Fruit fly (Drosophila melanogaster) whole organism, pupa: Measurements from ENCODE around the gene Pif1A.
A peak's percentile ranks its signal among the peaks of the same experiment; 100 is the strongest.

Experiments used
- CG10348 ChIP-seq: fragments of 200-800 bp; sonication (Bioruptor generic); IDR thresholded peaks from 2 replicates; pipeline ENCODE4 v1.3.6; 2022; ENCODE audit warnings: missing biosample characterization, missing genetic modification characterization
- CG12605 ChIP-seq: fragments of 200-800 bp; sonication (Bioruptor generic); IDR thresholded peaks from 2 replicates; pipeline ENCODE4 v1.3.6; 2022; ENCODE audit warnings: missing biosample characterization, missing genetic modification characterization
- CG13204 ChIP-seq: fragments of 200-800 bp; sonication (Bioruptor generic); optimal IDR thresholded peaks from 2 replicates; lab custom pipeline; 2018; ENCODE audit warnings: missing biosample characterization, mild to moderate bottlenecking, missing genetic modification characterization, moderate library complexity
- CG14655 ChIP-seq: fragments of 200-800 bp; sonication (Bioruptor generic); optimal IDR thresholded peaks from 3 replicates; lab custom pipeline; 2017; ENCODE audit warnings: mild to moderate bottlenecking, missing biosample characterization, missing genetic modification reagents, missing genetic modification characterization
- CG15710 ChIP-seq: fragments of 200-800 bp; sonication (Bioruptor generic); optimal IDR thresholded peaks from 2 replicates; lab custom pipeline; 2018; ENCODE audit warnings: missing biosample characterization, mild to moderate bottlenecking, missing genetic modification characterization, moderate library complexity
- CG17806 ChIP-seq: fragments of 200-800 bp; sonication (Bioruptor generic); optimal IDR thresholded peaks from 2 replicates; lab custom pipeline; 2018; ENCODE audit warnings: missing biosample characterization, mild to moderate bottlenecking, missing genetic modification characterization, moderate library complexity
- CG32121 ChIP-seq: fragments of 200-800 bp; sonication (Bioruptor generic); IDR thresholded peaks from 2 replicates; pipeline ENCODE4 v1.3.6; 2022; ENCODE audit warnings: missing biosample characterization, missing genetic modification characterization
- CG34367 ChIP-seq: fragments of 200-800 bp; sonication (Bioruptor generic); optimal IDR thresholded peaks from 2 replicates; lab custom pipeline; 2018; ENCODE audit warnings: missing biosample characterization, mild to moderate bottlenecking, missing genetic modification characterization
- CG4496 ChIP-seq: fragments of 200-800 bp; sonication (Bioruptor generic); IDR thresholded peaks from 3 replicates; pipeline ENCODE4 v1.3.6; 2022; ENCODE audit warnings: missing biosample characterization, missing genetic modification characterization
- CG8159 ChIP-seq: fragments of 200-800 bp; sonication (Bioruptor generic); optimal IDR thresholded peaks from 3 replicates; lab custom pipeline; 2018; ENCODE audit warnings: missing biosample characterization, mild to moderate bottlenecking, missing genetic modification characterization, moderate library complexity
- CG8301 ChIP-seq: fragments of 200-800 bp; sonication (Bioruptor generic); optimal IDR thresholded peaks from 2 replicates; lab custom pipeline; 2018; ENCODE audit warnings: missing biosample characterization, mild to moderate bottlenecking, missing genetic modification characterization
- CG9948 ChIP-seq: fragments of 200-800 bp; sonication (Bioruptor generic); optimal IDR thresholded peaks from 2 replicates; lab custom pipeline; 2018; ENCODE audit warnings: missing biosample characterization, mild to moderate bottlenecking, missing genetic modification characterization, moderate library complexity
- D1 ChIP-seq: fragments of 200-800 bp; sonication (Bioruptor generic); optimal IDR thresholded peaks from 2 replicates; lab custom pipeline; 2018; ENCODE audit warnings: missing biosample characterization, mild to moderate bottlenecking, missing genetic modification characterization, moderate library complexity
- EcR ChIP-seq: fragments of 200-800 bp; sonication (Bioruptor generic); optimal IDR thresholded peaks from 3 replicates; lab custom pipeline; 2019; ENCODE audit warnings: missing biosample characterization, missing genetic modification characterization, mild to moderate bottlenecking, moderate library complexity, missing genetic modification reagents
- Ets98B ChIP-seq: fragments of 200-800 bp; sonication (Bioruptor generic); IDR thresholded peaks from 2 replicates; pipeline ENCODE4 v1.3.6; 2022; ENCODE audit warnings: missing biosample characterization, missing genetic modification characterization
- Pif1A ChIP-seq: fragments of 200-800 bp; sonication (Bioruptor generic); optimal IDR thresholded peaks from 3 replicates; lab custom pipeline; 2016; ENCODE audit warnings: missing biosample characterization, missing genetic modification characterization
- Pif1B ChIP-seq: fragments of 200-800 bp; sonication (Bioruptor generic); optimal IDR thresholded peaks from 3 replicates; lab custom pipeline; 2016; ENCODE audit warnings: missing biosample characterization, missing genetic modification characterization
- Snoo ChIP-seq: fragments of 200-800 bp; sonication (Bioruptor generic); optimal IDR thresholded peaks from 3 replicates; lab custom pipeline; 2017; ENCODE audit warnings: missing biosample characterization, mild to moderate bottlenecking, missing genetic modification characterization, inconsistent platforms
- fd96Ca ChIP-seq: fragments of 200-800 bp; sonication (Bioruptor generic); IDR thresholded peaks from 3 replicates; pipeline ENCODE4 v1.3.6; 2022; ENCODE audit warnings: missing biosample characterization, missing genetic modification characterization
- gl ChIP-seq: fragments of 200-800 bp; sonication (Bioruptor generic); optimal IDR thresholded peaks from 2 replicates; lab custom pipeline; 2018; ENCODE audit warnings: missing biosample characterization, mild to moderate bottlenecking, missing genetic modification characterization
- rn ChIP-seq: fragments of 200-800 bp; sonication (Bioruptor generic); IDR thresholded peaks from 2 replicates; pipeline ENCODE4 v1.3.6; 2022; ENCODE audit warnings: missing biosample characterization, missing genetic modification characterization

Pif1A gene

DNA sequence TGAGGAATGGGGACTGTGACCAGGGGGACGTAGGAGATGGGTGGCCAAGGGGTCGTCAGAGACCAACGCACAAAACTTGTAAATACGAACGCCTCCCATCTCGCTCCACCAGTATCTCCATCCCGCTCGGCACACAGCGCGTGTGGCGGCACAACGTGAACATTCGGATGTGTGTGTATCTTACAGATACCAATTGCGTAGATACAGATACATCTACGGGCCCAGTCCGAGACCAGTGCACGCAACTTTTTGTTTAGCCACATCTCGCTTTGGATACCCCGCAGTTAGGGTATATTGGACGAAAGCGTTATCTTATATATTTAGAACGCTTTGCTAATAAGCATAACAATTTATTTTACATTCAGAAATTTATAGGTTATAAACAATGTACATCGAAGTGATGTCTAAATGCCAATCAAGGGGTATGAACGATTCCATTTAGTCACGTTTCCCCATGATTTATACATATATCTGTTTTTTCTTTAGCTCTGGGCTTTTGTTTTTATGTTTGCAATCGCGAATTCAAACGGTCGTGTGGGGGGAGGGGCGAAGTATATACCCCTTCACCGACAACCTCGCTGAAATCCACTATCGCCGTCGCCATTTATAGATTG is 10.5 kb upstream of the Pif1A start:
- TF ChIP-seq D1 (peak; percentile 98), rn (GFP tag; lab: Robert Waterston, UW) (peak; percentile 98), CG9948 (tag; lab: Kevin White, UChicago) (peak; percentile 99), CG12605 (GFP tag; lab: Robert Waterston, UW) (peak; percentile 98), CG32121 (GFP tag; lab: Robert Waterston, UW) (peak; percentile 99), CG4496 (peak; percentile 99), CG34367 (tag; lab: Kevin White, UChicago) (peak; percentile 99), EcR (GFP tag; lab: Kevin White, UChicago) (peak; percentile 85), CG14655 (GFP tag; lab: Kevin White, UChicago) (peak; percentile 99), CG13204 (GFP tag; lab: Kevin White, UChicago) (peak; percentile 95), CG17806 (tag; lab: Kevin White, UChicago) (peak; percentile 99), Ets98B (GFP tag; lab: Robert Waterston, UW) (peak; percentile 99), Snoo (peak; percentile 96), Pif1A (GFP tag; lab: Kevin White, UChicago) (peak; percentile 99), CG10348 (peak; percentile 98), gl (tag; lab: Kevin White, UChicago) (peak; percentile 96), Pif1B (GFP tag; lab: Kevin White, UChicago) (peak; percentile 99), CG15710 (tag; lab: Kevin White, UChicago) (peak; percentile 99), CG8301 (peak; percentile 99), fd96Ca (GFP tag; lab: Robert Waterston, UW) (peak; percentile 99), CG8159 (tag; lab: Kevin White, UChicago) (peak; percentile 99)

dm6 chr3R:8810397-8811184 is 9.6 kb upstream of the Pif1A start:
- TF ChIP-seq gl (tag; lab: Kevin White, UChicago) (peak; percentile 23), CG8301 (no peak), CG15710 (tag; lab: Kevin White, UChicago) (peak; percentile 41), CG9948 (tag; lab: Kevin White, UChicago) (peak; percentile 87), CG34367 (tag; lab: Kevin White, UChicago) (peak; percentile 7), CG12605 (GFP tag; lab: Robert Waterston, UW) (peak; percentile 36; the same call in 1 of the 2 replicates), Ets98B (GFP tag; lab: Robert Waterston, UW) (peak; percentile 54), EcR (GFP tag; lab: Kevin White, UChicago) (peak; percentile 15), CG10348 (no peak), Snoo (no peak), CG14655 (GFP tag; lab: Kevin White, UChicago) (peak; percentile 85), CG13204 (GFP tag; lab: Kevin White, UChicago) (peak; percentile 28), fd96Ca (GFP tag; lab: Robert Waterston, UW) (0 out of 3 replicates have a peak, but pooled peaks have one; percentile 26), CG4496 (peak; percentile 20), Pif1B (GFP tag; lab: Kevin White, UChicago) (peak; percentile 15), CG17806 (tag; lab: Kevin White, UChicago) (peak; percentile 85), CG32121 (GFP tag; lab: Robert Waterston, UW) (peak; percentile 46), rn (GFP tag; lab: Robert Waterston, UW) (peak; percentile 39; the same call in 1 of the 2 replicates), CG8159 (tag; lab: Kevin White, UChicago) (peak; percentile 32), D1 (peak; percentile 85), Pif1A (GFP tag; lab: Kevin White, UChicago) (peak; percentile 72)
- TF ChIP-seq, all 21 proteins: peak for 18

dm6 chr3R:8809712-8810111 is 8.7 kb upstream of the Pif1A start:
- TF ChIP-seq CG14655 (GFP tag; lab: Kevin White, UChicago) (no peak), D1 (no peak), CG9948 (tag; lab: Kevin White, UChicago) (no peak), CG8159 (tag; lab: Kevin White, UChicago) (no peak), CG32121 (GFP tag; lab: Robert Waterston, UW) (no peak), gl (tag; lab: Kevin White, UChicago) (no peak), CG13204 (GFP tag; lab: Kevin White, UChicago) (no peak), EcR (GFP tag; lab: Kevin White, UChicago) (peak; percentile 79)
- TF ChIP-seq, all 21 proteins: peak for 1

dm6 chr3R:8808518-8808921 is 7.5 kb upstream of the Pif1A start:
- TF ChIP-seq CG10348 (no peak), CG8159 (tag; lab: Kevin White, UChicago) (peak; percentile 82), CG15710 (tag; lab: Kevin White, UChicago) (peak; percentile 70), CG12605 (GFP tag; lab: Robert Waterston, UW) (no peak), gl (tag; lab: Kevin White, UChicago) (peak; percentile 27), CG13204 (GFP tag; lab: Kevin White, UChicago) (no peak), CG34367 (tag; lab: Kevin White, UChicago) (peak; percentile 62), Pif1B (GFP tag; lab: Kevin White, UChicago) (no peak), D1 (peak; percentile 40), Snoo (peak; percentile 45), fd96Ca (GFP tag; lab: Robert Waterston, UW) (no peak), CG9948 (tag; lab: Kevin White, UChicago) (peak; percentile 68), rn (GFP tag; lab: Robert Waterston, UW) (no peak), CG8301 (peak; percentile 36), CG17806 (tag; lab: Kevin White, UChicago) (peak; percentile 78), CG14655 (GFP tag; lab: Kevin White, UChicago) (no peak), EcR (GFP tag; lab: Kevin White, UChicago) (no peak), Ets98B (GFP tag; lab: Robert Waterston, UW) (no peak), CG4496 (peak; percentile 19; the same call in 1 of the 3 replicates), CG32121 (GFP tag; lab: Robert Waterston, UW) (no peak), Pif1A (GFP tag; lab: Kevin White, UChicago) (no peak)
